Worm (Caenorhabditis elegans) whole organism, late embryonic: Measurements from ENCODE around the gene EGAP2.2.

Experiments used
- K02D7.2 ChIP-seq: sonication (generic microtip); optimal IDR thresholded peaks from 2 replicates; lab custom pipeline; 2017; ENCODE audit warnings: mild to moderate bottlenecking, missing genetic modification characterization, missing compliant biosample characterization
- elt-2 ChIP-seq: sonication (generic microtip); optimal IDR thresholded peaks from 2 replicates; lab custom pipeline; 2016; ENCODE audit warnings: missing genetic modification reagents, missing genetic modification characterization, missing compliant biosample characterization
- pha-4 ChIP-seq: fragments of 150-350 bp; optimal IDR thresholded peaks from 2 replicates; lab custom pipeline; 2018; ENCODE audit warnings: missing biosample characterization, missing genetic modification reagents, missing genetic modification characterization
- pqm-1 ChIP-seq: sonication (generic microtip); optimal IDR thresholded peaks from 2 replicates; lab custom pipeline; 2016; ENCODE audit warnings: missing genetic modification characterization, missing compliant biosample characterization
- rnt-1 ChIP-seq: sonication (generic microtip); optimal IDR thresholded peaks from 2 replicates; lab custom pipeline; 2016; ENCODE audit warnings: missing genetic modification characterization, missing compliant biosample characterization

DNA sequence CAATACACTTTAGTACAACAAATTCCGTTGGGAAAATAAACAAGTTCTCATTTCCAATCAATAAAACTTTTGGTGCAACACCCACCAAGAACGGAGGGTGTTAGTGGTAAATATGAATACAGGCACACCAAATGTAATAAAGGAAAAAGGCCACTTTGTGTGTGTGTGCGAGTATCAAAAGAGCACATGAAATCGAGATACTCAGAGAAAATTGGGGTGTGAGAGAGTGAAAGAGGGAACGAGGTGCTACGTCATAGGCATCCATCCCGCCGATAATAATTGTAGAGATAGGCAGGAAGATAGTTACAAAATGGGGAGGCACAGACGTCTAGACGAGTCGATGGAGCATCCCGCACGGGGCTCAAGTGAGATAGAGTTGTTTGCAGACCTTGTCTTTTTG lies 1.9 kb upstream of the EGAP2.2 start:
- TF ChIP-seq pha-4 (no peak), pqm-1 (no peak), K02D7.2 (tag; lab: Kevin White, UChicago) (no peak), elt-2 (peak; percentile 91), rnt-1 (tag; lab: Kevin White, UChicago) (no peak)
